Fruit fly (Drosophila melanogaster): ENCODE results near the gene mtrm.

Gene mtrm

DNA sequence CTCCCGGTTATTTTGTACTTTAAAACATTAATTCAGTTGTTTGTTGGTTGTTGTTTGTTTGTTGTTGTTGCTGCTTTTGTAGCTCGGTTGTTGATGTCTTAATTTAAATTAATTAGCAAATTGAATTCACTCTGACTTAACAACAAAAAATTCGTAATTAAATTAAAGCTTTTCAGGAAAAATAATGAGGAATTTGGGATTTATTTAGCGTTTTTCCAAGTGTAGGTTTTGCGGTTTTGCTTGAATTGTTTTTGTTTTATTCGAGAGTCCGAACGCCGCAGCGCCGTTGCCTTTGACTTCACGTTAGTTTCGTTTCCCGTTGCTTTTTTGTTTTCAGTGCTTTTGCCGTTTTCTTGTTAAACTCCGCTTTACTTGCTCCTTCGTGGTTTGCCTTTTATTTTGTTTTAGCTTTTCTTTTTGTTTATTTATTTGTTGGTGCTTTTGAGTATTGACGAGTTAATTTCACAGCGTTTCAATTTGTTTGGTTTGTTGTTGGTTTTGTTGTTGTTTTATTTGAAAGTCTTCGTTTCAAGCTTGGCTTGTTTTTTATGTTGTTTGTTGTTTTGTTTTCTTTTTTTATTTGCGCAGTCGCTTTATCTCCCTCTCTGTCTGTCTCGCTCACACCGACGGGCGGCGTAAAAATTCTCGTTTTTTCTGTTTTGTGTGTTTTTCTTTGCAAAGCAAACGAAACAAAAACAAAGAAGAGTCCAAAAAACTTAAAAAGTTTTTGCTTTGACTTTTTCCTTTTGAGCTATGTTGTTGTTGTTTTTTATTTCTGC lies 28.1 kb downstream of the mtrm start (continued):
- TF ChIP-seq CG31441 (GFP tag; IDR thresholded peaks at IDR 0.05) (no peak), pnt (GFP tag; optimal IDR thresholded peaks at IDR 0.05) (peak; percentile 24), repo (GFP tag; optimal IDR thresholded peaks at IDR 0.05) (no peak), vnd (GFP tag; IDR thresholded peaks at IDR 0.05; ENCODE audit: partially characterized antibody) (no peak), Hr51 (GFP tag; optimal IDR thresholded peaks at IDR 0.05) (peak; percentile 12 to 63), jing (GFP tag; optimal IDR thresholded peaks at IDR 0.05) (no peak), danr (GFP tag; IDR thresholded peaks at IDR 0.05) (no peak), amos (GFP tag; IDR thresholded peaks at IDR 0.05; ENCODE audit: partially characterized antibody) (no peak), Awh (GFP tag; IDR thresholded peaks at IDR 0.05) (no peak), Side (GFP tag; optimal IDR thresholded peaks at IDR 0.05) (peak; percentile 23), CG12942 (GFP tag; optimal IDR thresholded peaks at IDR 0.05) (peak; percentile 13), CG10462 (GFP tag; optimal IDR thresholded peaks at IDR 0.05) (no peak), CG2712 (tag; optimal IDR thresholded peaks at IDR 0.05) (peak; percentile 29), Max (GFP tag; optimal IDR thresholded peaks at IDR 0.05) (no peak), CG7271 (tag; optimal IDR thresholded peaks at IDR 0.05) (no peak), CG3838 (GFP tag; optimal IDR thresholded peaks at IDR 0.05) (no peak), Rfx (GFP tag; IDR thresholded peaks at IDR 0.05) (no peak; the same call in 1 of the 2 replicates), Hr39 (optimal IDR thresholded peaks at IDR 0.05) (no peak), Trl (optimal IDR thresholded peaks at IDR 0.05) (no peak), Trl (GFP tag; optimal IDR thresholded peaks at IDR 0.05) (peak; percentile 28), CG7963 (GFP tag; IDR thresholded peaks at IDR 0.05; ENCODE audit: partially characterized antibody) (no peak), tgo (GFP tag; IDR thresholded peaks at IDR 0.05) (no peak), Dad (GFP tag; optimal IDR thresholded peaks at IDR 0.05) (peak; percentile 31), Fer3 (tag; optimal IDR thresholded peaks at IDR 0.05) (peak; percentile 33), toy (GFP tag; IDR thresholded peaks at IDR 0.05) (no peak), Sry-β (GFP tag; optimal IDR thresholded peaks at IDR 0.05) (no peak), az2 (GFP tag; optimal IDR thresholded peaks at IDR 0.05) (peak; percentile 42), CG2129 (GFP tag; IDR thresholded peaks at IDR 0.05; ENCODE audit: partially characterized antibody) (no peak), D19A (tag; optimal IDR thresholded peaks at IDR 0.05) (no peak), CG3281 (GFP tag; optimal IDR thresholded peaks at IDR 0.05) (no peak), pb (GFP tag; optimal IDR thresholded peaks at IDR 0.05) (peak; percentile 26), Xbp1 (GFP tag; optimal IDR thresholded peaks at IDR 0.05) (peak; percentile 41), disco-r (GFP tag; optimal IDR thresholded peaks at IDR 0.05) (no peak), onecut (GFP tag; IDR thresholded peaks at IDR 0.05) (no peak), Hr3 (GFP tag; optimal IDR thresholded peaks at IDR 0.05) (peak; percentile 4), CG7372 (GFP tag; IDR thresholded peaks at IDR 0.05) (no peak), maf-S (GFP tag; optimal IDR thresholded peaks at IDR 0.05) (no peak), CG10274 (GFP tag; optimal IDR thresholded peaks at IDR 0.05) (no peak), CG12071 (GFP tag; optimal IDR thresholded peaks at IDR 0.05) (no peak), grau (tag; optimal IDR thresholded peaks at IDR 0.05) (peak; percentile 50), Hmx (GFP tag; optimal IDR thresholded peaks at IDR 0.05) (no peak), Camta (GFP tag; optimal IDR thresholded peaks at IDR 0.05) (peak; percentile 19), hbn (GFP tag; IDR thresholded peaks at IDR 0.05; ENCODE audit: partially characterized antibody) (no peak), CG8290 (GFP tag; optimal IDR thresholded peaks at IDR 0.05) (no peak), CG8290 (tag; optimal IDR thresholded peaks at IDR 0.05) (no peak), Rx (GFP tag; IDR thresholded peaks at IDR 0.05) (no peak), CG13424 (tag; optimal IDR thresholded peaks at IDR 0.05) (peak; percentile 25), shn (GFP tag; optimal IDR thresholded peaks at IDR 0.05) (peak; percentile 33), usp (GFP tag; optimal IDR thresholded peaks at IDR 0.05) (no peak), Atf6 (GFP tag; IDR thresholded peaks at IDR 0.05) (no peak; the same call in 1 of the 2 replicates), CG7357 (GFP tag; IDR thresholded peaks at IDR 0.05) (no peak), CG11560 (tag; IDR thresholded peaks at IDR 0.05) (no peak)
